Fruit fly (Drosophila melanogaster): ENCODE data around the gene Mettl3.
A peak's percentile ranks its signal among the peaks of the same experiment; 100 is the strongest.

The Mettl3 gene

DNA sequence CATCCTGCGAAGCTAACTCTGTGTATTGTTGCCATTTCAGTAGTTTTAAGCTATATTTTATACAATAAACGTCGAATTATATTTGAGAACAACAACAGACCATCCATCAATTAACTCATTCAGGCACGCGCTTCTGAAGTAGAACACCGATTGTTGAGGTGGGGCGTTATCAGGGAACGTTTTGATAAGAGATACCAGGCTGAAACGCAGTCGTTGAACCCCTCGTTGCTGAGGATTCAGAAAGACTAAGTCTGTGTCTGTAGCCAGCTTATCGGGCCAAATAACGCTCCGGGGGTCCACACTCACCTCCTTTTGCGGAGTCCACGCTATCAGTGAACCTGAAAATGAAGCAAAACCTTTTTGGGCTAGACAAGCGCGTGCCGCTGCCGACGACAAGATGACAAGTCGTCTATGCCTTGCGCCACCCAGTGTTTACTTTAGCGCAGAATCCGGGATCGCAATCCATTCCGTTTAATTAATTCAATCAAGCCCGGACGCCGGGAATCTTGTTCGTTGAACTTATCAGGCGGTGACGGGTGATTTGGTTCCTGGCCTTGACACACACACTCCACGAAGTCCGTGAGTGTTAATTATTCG, 21.6 kb downstream of the Mettl3 start:
- no peak for TF ChIP-seq CG5204 (GFP tag; optimal IDR thresholded peaks at IDR 0.05)
- TF ChIP-seq CG33017 (tag; optimal IDR thresholded peaks at IDR 0.05), result no peak
- peak; percentile 25 for TF ChIP-seq cic (GFP tag; optimal IDR thresholded peaks at IDR 0.05)
- TF ChIP-seq ovo (GFP tag; optimal IDR thresholded peaks at IDR 0.05), result no peak
- TF ChIP-seq tj (GFP tag; optimal IDR thresholded peaks at IDR 0.05), result no peak
- TF ChIP-seq Clk (GFP tag; optimal IDR thresholded peaks at IDR 0.05), result no peak
- TF ChIP-seq pad (GFP tag; optimal IDR thresholded peaks at IDR 0.05), result no peak
- TF ChIP-seq CG12768 (GFP tag; optimal IDR thresholded peaks at IDR 0.05), result no peak
- TF ChIP-seq CG14711 (tag; optimal IDR thresholded peaks at IDR 0.05), result no peak
- no peak for TF ChIP-seq bab1 (GFP tag; optimal IDR thresholded peaks at IDR 0.05)
- TF ChIP-seq CG1620 (GFP tag; optimal IDR thresholded peaks at IDR 0.05), result no peak
- TF ChIP-seq Crg-1 (GFP tag; optimal IDR thresholded peaks at IDR 0.05), result no peak
- no peak for TF ChIP-seq Hr96 (GFP tag; optimal IDR thresholded peaks at IDR 0.05)
- peak; percentile 8 for TF ChIP-seq Mnt (GFP tag; optimal IDR thresholded peaks at IDR 0.05)
- TF ChIP-seq kay (GFP tag; ENCODE audit: borderline replicate concordance), result no peak
- no peak for TF ChIP-seq toe (GFP tag; optimal IDR thresholded peaks at IDR 0.05)

DNA sequence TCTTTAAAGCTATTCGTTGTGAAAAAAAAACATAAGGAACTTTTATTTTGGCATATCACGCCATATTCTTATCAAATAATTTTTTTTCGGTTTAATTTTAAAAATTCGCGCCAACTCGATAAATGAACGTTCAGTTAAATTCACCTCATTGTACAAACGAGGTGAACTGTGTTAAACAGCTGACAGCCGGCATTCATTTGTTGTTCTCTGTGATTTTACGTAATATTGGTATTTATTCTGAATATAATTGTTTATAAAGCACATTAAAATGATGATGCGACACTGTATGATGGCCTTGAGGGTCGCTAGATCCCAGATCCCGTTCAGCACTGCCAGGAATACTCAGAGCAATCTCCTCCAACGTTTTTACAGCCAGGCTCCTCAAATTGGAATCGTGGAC, 22.3 kb downstream of the Mettl3 start, which contains the start of gene CG6000:
TSS of gene CG6000 (plus strand) at position 165 of the 400 bp plus-strand sequence.
- TF ChIP-seq Hr96 (GFP tag; optimal IDR thresholded peaks at IDR 0.05) (no peak), CG1620 (GFP tag; optimal IDR thresholded peaks at IDR 0.05) (no peak), Clk (GFP tag; optimal IDR thresholded peaks at IDR 0.05) (no peak), Crg-1 (GFP tag; optimal IDR thresholded peaks at IDR 0.05) (no peak), CG5204 (GFP tag; optimal IDR thresholded peaks at IDR 0.05) (no peak)

DNA sequence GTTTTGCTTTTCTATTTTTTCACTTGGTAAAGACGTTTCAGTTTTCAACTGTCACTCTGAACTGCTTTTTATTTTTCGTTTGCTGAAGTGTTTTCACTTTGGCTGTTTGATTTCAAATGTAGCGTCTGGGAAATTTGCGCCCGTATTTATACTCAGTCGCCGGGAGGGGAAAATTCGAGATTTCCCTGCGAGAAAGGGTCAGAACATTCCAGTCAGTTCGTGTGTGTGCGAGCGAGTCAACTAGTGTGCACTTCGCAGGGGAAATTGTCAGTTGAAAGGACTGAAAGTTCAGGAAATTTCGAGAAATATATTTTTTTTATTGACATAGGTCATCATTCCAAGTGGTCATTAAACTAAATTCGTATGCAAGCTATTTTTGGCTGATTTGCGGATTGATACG, 25.2 kb downstream of the Mettl3 start, which contains the start of gene Hsp68:
TSS of gene Hsp68 (minus strand) at position 123 of the 400 bp plus-strand sequence.
- TF ChIP-seq ovo (GFP tag; optimal IDR thresholded peaks at IDR 0.05) (no peak), CG12768 (GFP tag; optimal IDR thresholded peaks at IDR 0.05) (peak; percentile 51), pad (GFP tag; optimal IDR thresholded peaks at IDR 0.05) (peak; percentile 100), tj (GFP tag; optimal IDR thresholded peaks at IDR 0.05) (peak; percentile 26), CG14711 (tag; optimal IDR thresholded peaks at IDR 0.05) (no peak), CG11617 (GFP tag; optimal IDR thresholded peaks at IDR 0.05) (peak; percentile 2), CG1620 (GFP tag; optimal IDR thresholded peaks at IDR 0.05) (no peak), Clk (GFP tag; optimal IDR thresholded peaks at IDR 0.05) (no peak), Crg-1 (GFP tag; optimal IDR thresholded peaks at IDR 0.05) (no peak), cnc (optimal IDR thresholded peaks at IDR 0.05) (no peak), Mnt (GFP tag; optimal IDR thresholded peaks at IDR 0.05) (no peak), CG7045 (GFP tag; optimal IDR thresholded peaks at IDR 0.05) (no peak), toe (GFP tag; optimal IDR thresholded peaks at IDR 0.05) (no peak), CG7101 (tag; optimal IDR thresholded peaks at IDR 0.05) (no peak), Hr96 (GFP tag; optimal IDR thresholded peaks at IDR 0.05) (no peak), bab1 (GFP tag; optimal IDR thresholded peaks at IDR 0.05) (no peak), CG5204 (GFP tag; optimal IDR thresholded peaks at IDR 0.05) (no peak), CG33017 (tag; optimal IDR thresholded peaks at IDR 0.05) (peak; percentile 28), cic (GFP tag; optimal IDR thresholded peaks at IDR 0.05) (peak; percentile 31), kay (GFP tag; ENCODE audit: borderline replicate concordance) (no peak)

DNA sequence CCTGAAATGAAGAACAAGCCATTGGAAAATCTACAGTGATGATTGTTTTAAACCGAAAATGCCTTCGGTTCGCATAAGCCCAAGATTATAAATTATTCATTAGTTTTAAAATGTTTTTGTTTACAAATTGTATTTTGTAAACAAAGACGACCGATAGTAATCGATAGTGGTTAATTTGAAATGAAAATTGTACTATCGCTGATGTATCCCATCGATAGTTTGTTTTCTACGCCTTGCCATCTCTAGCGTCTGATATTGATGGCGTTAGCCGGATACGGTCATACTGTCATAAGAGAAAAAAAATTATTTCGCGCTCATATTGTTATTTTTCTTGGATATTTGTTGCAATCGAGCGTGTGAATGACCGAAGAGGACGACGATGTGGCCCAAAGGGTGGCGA, 26.1 kb downstream of the Mettl3 start, which contains the start of gene SMC1:
TSS of gene SMC1 (plus strand) at position 247 of the 400 bp plus-strand sequence.
- TF ChIP-seq cnc (optimal IDR thresholded peaks at IDR 0.05), result no peak
- TF ChIP-seq bab1 (GFP tag; optimal IDR thresholded peaks at IDR 0.05), result peak; percentile 72
- no peak for TF ChIP-seq CG33017 (tag; optimal IDR thresholded peaks at IDR 0.05)
- TF ChIP-seq Crg-1 (GFP tag; optimal IDR thresholded peaks at IDR 0.05), result peak; percentile 49
- TF ChIP-seq cic (GFP tag; optimal IDR thresholded peaks at IDR 0.05), result peak; percentile 81
- peak; percentile 33 for TF ChIP-seq tj (GFP tag; optimal IDR thresholded peaks at IDR 0.05)
- TF ChIP-seq ovo (GFP tag; optimal IDR thresholded peaks at IDR 0.05), result no peak
- TF ChIP-seq CG7101 (tag; optimal IDR thresholded peaks at IDR 0.05), result peak; percentile 54
- peak; percentile 40 for TF ChIP-seq Mnt (GFP tag; optimal IDR thresholded peaks at IDR 0.05)
- TF ChIP-seq Clk (GFP tag; optimal IDR thresholded peaks at IDR 0.05), result peak; percentile 59
- TF ChIP-seq CG12768 (GFP tag; optimal IDR thresholded peaks at IDR 0.05), result no peak
- no peak for TF ChIP-seq kay (GFP tag; ENCODE audit: borderline replicate concordance)
- no peak for TF ChIP-seq CG5204 (GFP tag; optimal IDR thresholded peaks at IDR 0.05)
- TF ChIP-seq CG7045 (GFP tag; optimal IDR thresholded peaks at IDR 0.05), result peak; percentile 35
- peak; percentile 66 for TF ChIP-seq CG1620 (GFP tag; optimal IDR thresholded peaks at IDR 0.05)
- TF ChIP-seq toe (GFP tag; optimal IDR thresholded peaks at IDR 0.05), result no peak
- TF ChIP-seq CG11617 (GFP tag; optimal IDR thresholded peaks at IDR 0.05), result peak; percentile 21
- peak; percentile 6 for TF ChIP-seq CG14711 (tag; optimal IDR thresholded peaks at IDR 0.05)

DNA sequence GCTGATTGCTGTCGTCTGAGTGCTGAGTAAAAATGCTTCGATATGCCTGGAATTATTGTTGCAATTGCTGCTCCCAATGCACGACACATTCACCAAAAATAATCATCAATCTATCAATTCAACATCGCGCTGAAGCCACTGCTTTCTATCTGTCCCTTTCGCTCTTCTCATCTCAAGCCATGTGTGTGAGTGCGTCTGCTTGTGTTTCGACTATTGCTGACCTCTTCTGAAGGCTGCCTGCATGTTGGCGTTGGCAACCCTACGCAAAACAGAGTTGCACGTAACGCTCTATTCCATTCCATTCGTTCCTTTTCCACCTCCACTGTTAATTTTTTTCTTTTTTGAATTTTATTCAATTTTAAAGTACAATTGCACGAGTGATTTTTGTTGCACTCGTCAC, 33.8 kb downstream of the Mettl3 start:
- TF ChIP-seq bab1 (GFP tag; optimal IDR thresholded peaks at IDR 0.05), result no peak
- TF ChIP-seq Hr96 (GFP tag; optimal IDR thresholded peaks at IDR 0.05), result no peak
- TF ChIP-seq CG33017 (tag; optimal IDR thresholded peaks at IDR 0.05), result no peak
- TF ChIP-seq CG7045 (GFP tag; optimal IDR thresholded peaks at IDR 0.05), result no peak
- TF ChIP-seq CG11617 (GFP tag; optimal IDR thresholded peaks at IDR 0.05), result no peak
- no peak for TF ChIP-seq kay (GFP tag; ENCODE audit: borderline replicate concordance)
- no peak for TF ChIP-seq CG5204 (GFP tag; optimal IDR thresholded peaks at IDR 0.05)

DNA sequence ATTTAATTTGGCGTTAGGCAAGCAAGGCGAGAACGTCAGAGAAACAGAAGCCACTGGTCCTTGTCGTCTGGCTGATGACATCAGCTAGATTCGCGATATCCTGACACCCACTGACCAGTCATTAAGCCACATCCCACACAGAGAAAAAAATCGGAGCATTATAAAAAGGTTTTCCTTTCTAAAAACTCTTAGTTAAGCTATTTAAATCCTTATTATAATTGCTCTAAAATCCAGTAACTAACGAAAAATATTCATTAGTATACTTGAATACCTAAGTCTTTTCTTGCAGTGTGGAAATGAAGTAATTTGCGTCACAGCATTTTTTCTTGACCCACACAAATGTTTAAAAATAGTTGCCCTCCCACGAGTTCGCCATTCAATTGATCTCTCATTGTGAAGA, 36.9 kb downstream of the Mettl3 start:
- TF ChIP-seq CG33017 (tag; optimal IDR thresholded peaks at IDR 0.05), result no peak
- TF ChIP-seq CG5204 (GFP tag; optimal IDR thresholded peaks at IDR 0.05), result no peak
- no peak for TF ChIP-seq CG7101 (tag; optimal IDR thresholded peaks at IDR 0.05)
- TF ChIP-seq tj (GFP tag; optimal IDR thresholded peaks at IDR 0.05), result no peak
- TF ChIP-seq cnc (optimal IDR thresholded peaks at IDR 0.05), result no peak
- TF ChIP-seq Mnt (GFP tag; optimal IDR thresholded peaks at IDR 0.05), result no peak
- no peak for TF ChIP-seq Crg-1 (GFP tag; optimal IDR thresholded peaks at IDR 0.05)
- TF ChIP-seq CG7045 (GFP tag; optimal IDR thresholded peaks at IDR 0.05), result no peak
- TF ChIP-seq bab1 (GFP tag; optimal IDR thresholded peaks at IDR 0.05), result no peak
- no peak for TF ChIP-seq Clk (GFP tag; optimal IDR thresholded peaks at IDR 0.05)
- TF ChIP-seq CG14711 (tag; optimal IDR thresholded peaks at IDR 0.05), result no peak
- TF ChIP-seq Hr96 (GFP tag; optimal IDR thresholded peaks at IDR 0.05), result no peak
- no peak for TF ChIP-seq ovo (GFP tag; optimal IDR thresholded peaks at IDR 0.05)
- no peak for TF ChIP-seq CG11617 (GFP tag; optimal IDR thresholded peaks at IDR 0.05)
- TF ChIP-seq toe (GFP tag; optimal IDR thresholded peaks at IDR 0.05), result no peak
- no peak for TF ChIP-seq pad (GFP tag; optimal IDR thresholded peaks at IDR 0.05)
- no peak for TF ChIP-seq cic (GFP tag; optimal IDR thresholded peaks at IDR 0.05)
- no peak for TF ChIP-seq CG12768 (GFP tag; optimal IDR thresholded peaks at IDR 0.05)
- TF ChIP-seq kay (GFP tag; ENCODE audit: borderline replicate concordance), result no peak
